Fruit fly (Drosophila melanogaster): ENCODE data around the gene CG10068.

DNA sequence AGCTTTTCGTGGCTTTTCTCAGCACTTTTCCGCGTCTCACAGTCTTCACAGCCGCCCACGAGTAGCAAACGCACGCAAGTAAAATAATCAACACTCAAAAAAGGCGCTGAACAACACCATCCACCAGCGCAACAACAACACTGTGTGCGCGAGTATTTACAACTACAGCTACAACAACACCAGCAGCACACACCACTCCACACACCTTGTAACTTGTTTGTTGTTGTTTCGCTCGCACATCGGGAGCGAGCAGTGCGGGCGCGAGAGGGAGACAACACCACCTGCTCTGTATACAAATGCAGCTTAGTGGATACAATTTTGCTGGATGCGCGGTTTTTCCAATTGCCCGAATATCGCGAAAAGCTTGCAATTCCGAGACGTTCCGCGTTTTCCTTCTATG lies 4.1 kb downstream of the CG10068 start:
- peak in 1 of 2 experiments; percentile 39 for TF ChIP-seq dl (GFP tag; optimal IDR thresholded peaks at IDR 0.05; ENCODE audit: insufficient read depth in 1 of 2, partially characterized antibody in 2 of 2)
- TF ChIP-seq Myc (optimal IDR thresholded peaks at IDR 0.05) = no peak
- no peak for TF ChIP-seq OdsH (GFP tag; optimal IDR thresholded peaks at IDR 0.05)
- no peak for TF ChIP-seq psq (GFP tag; optimal IDR thresholded peaks at IDR 0.05)
- no peak for TF ChIP-seq dmrt93B (GFP tag; optimal IDR thresholded peaks at IDR 0.05)
- TF ChIP-seq pan (optimal IDR thresholded peaks at IDR 0.05) = no peak
- peak; percentile 59 for TF ChIP-seq Dif (GFP tag; optimal IDR thresholded peaks at IDR 0.05; ENCODE audit: partially characterized antibody)
- TF ChIP-seq usp (GFP tag; optimal IDR thresholded peaks at IDR 0.05) = no peak
- TF ChIP-seq ey (GFP tag; optimal IDR thresholded peaks at IDR 0.05) = no peak
- no peak for TF ChIP-seq woc (GFP tag; optimal IDR thresholded peaks at IDR 0.05)
- TF ChIP-seq jim (GFP tag; optimal IDR thresholded peaks at IDR 0.05) = no peak
